Fruit fly (Drosophila melanogaster) whole organism, wandering third instar larva: ENCODE results near the gene CenB1A.

Source experiments
- Abd-B ChIP-seq: fragments of >200 bp; optimal IDR thresholded peaks from 2 replicates; lab custom pipeline; 2017; ENCODE audit warnings: missing biosample characterization, missing genetic modification characterization
- CG32264 ChIP-seq: fragments of 200-800 bp; sonication (Bioruptor generic); optimal IDR thresholded peaks from 2 replicates; lab custom pipeline; 2016; ENCODE audit warnings: missing biosample characterization, missing genetic modification characterization
- CG9705 ChIP-seq: fragments of 200-800 bp; sonication (Bioruptor generic); optimal IDR thresholded peaks from 2 replicates; lab custom pipeline; 2018; ENCODE audit warnings: missing biosample characterization, mild to moderate bottlenecking, missing genetic modification characterization
- CrebA ChIP-seq: fragments of 200-800 bp; sonication (Bioruptor generic); optimal IDR thresholded peaks from 2 replicates; lab custom pipeline; 2016; ENCODE audit warnings: missing biosample characterization, mild to moderate bottlenecking, missing genetic modification characterization, borderline replicate concordance
- Dfd ChIP-seq: fragments of >200 bp; optimal IDR thresholded peaks from 2 replicates; lab custom pipeline; 2017; ENCODE audit warnings: missing biosample characterization, missing genetic modification characterization
- Dif ChIP-seq: fragments of 200-275, 200-300 bp; sonication (Bioruptor generic); optimal IDR thresholded peaks from 2 replicates; lab custom pipeline; 2018; ENCODE audit warnings: missing biosample characterization, missing genetic modification characterization; ENCODE audit not compliant: partially characterized antibody
- GATAd ChIP-seq: sonication (Bioruptor generic); optimal IDR thresholded peaks from 2 replicates; lab custom pipeline; 2016; ENCODE audit warnings: missing biosample characterization, missing genetic modification characterization
- HLH106 ChIP-seq: fragments of 200-800 bp; optimal IDR thresholded peaks from 3 replicates; lab custom pipeline; 2019; ENCODE audit warnings: missing biosample characterization, mild to moderate bottlenecking, missing genetic modification characterization, moderate library complexity
- Hnf4 ChIP-seq: fragments of 200-800 bp; sonication (Bioruptor generic); optimal IDR thresholded peaks from 2 replicates; lab custom pipeline; 2016; ENCODE audit warnings: missing biosample characterization, mild to moderate bottlenecking, missing genetic modification characterization
- Hr78 ChIP-seq: fragments of >200 bp; optimal IDR thresholded peaks from 2 replicates; lab custom pipeline; 2017; ENCODE audit warnings: missing biosample characterization, missing genetic modification characterization
- Hr83 ChIP-seq: fragments of 200-300 bp; sonication (Bioruptor generic); optimal IDR thresholded peaks from 2 replicates; lab custom pipeline; 2016; ENCODE audit warnings: missing biosample characterization, mild to moderate bottlenecking, missing genetic modification characterization, moderate library complexity; ENCODE audit not compliant: poor library complexity, severe bottlenecking
- Jra ChIP-seq: sonication (Bioruptor generic); optimal IDR thresholded peaks from 2 replicates; lab custom pipeline; 2016; ENCODE audit warnings: missing biosample characterization, missing genetic modification characterization
- Mio ChIP-seq: sonication (Bioruptor generic); optimal IDR thresholded peaks from 2 replicates; lab custom pipeline; 2016; ENCODE audit warnings: missing biosample characterization, missing genetic modification characterization
- Myc ChIP-seq: fragments of >200 bp; optimal IDR thresholded peaks from 2 replicates; lab custom pipeline; 2017
- N ChIP-seq: fragments of >200 bp; optimal IDR thresholded peaks from 2 replicates; lab custom pipeline; 2018; ENCODE audit warnings: missing biosample characterization, missing external identifiers, missing genetic modification characterization
- OdsH ChIP-seq: fragments of 200-800 bp; sonication (Bioruptor generic); optimal IDR thresholded peaks from 2 replicates; lab custom pipeline; 2016; ENCODE audit warnings: missing biosample characterization, mild to moderate bottlenecking, missing genetic modification characterization
- Rel ChIP-seq, 2 experiments: fragments of 200-800 bp; sonication (Bioruptor generic) in 1 of 2; optimal IDR thresholded peaks; 2 replicates in 1 of 2; 3 replicates in 1 of 2; lab custom pipeline; 2016 to 2019; ENCODE audit warnings: mild to moderate bottlenecking in 2 of 2, missing biosample characterization in 2 of 2, missing genetic modification characterization in 2 of 2, moderate library complexity in 1 of 2
- Sp1 ChIP-seq: fragments of 200-800 bp; sonication (Bioruptor generic); optimal IDR thresholded peaks from 3 replicates; lab custom pipeline; 2019; ENCODE audit warnings: missing biosample characterization, mild to moderate bottlenecking, missing genetic modification characterization, moderate library complexity
- Vsx2 ChIP-seq: fragments of 200-300, 225-300 bp; sonication (Bioruptor generic); optimal IDR thresholded peaks from 2 replicates; lab custom pipeline; 2018; ENCODE audit warnings: missing biosample characterization, missing genetic modification characterization; ENCODE audit not compliant: partially characterized antibody
- br ChIP-seq: fragments of 200-800 bp; sonication (Bioruptor generic); optimal IDR thresholded peaks from 2 replicates; lab custom pipeline; 2016; ENCODE audit warnings: missing biosample characterization, missing genetic modification characterization
- brk ChIP-seq: fragments of 200-800 bp; sonication (Bioruptor generic); optimal IDR thresholded peaks from 2 replicates; lab custom pipeline; 2016; ENCODE audit warnings: missing biosample characterization, mild to moderate bottlenecking, missing genetic modification characterization
- dl ChIP-seq, 2 experiments: fragments of 175-275, 200-275 bp in 1 of 2; fragments of 200-275 bp in 1 of 2; sonication (Bioruptor generic); optimal IDR thresholded peaks; lab custom pipeline; 2018; ENCODE audit warnings: mild to moderate bottlenecking in 2 of 2, missing biosample characterization in 2 of 2, missing genetic modification characterization in 2 of 2, moderate library complexity in 2 of 2; ENCODE audit not compliant: partially characterized antibody in 2 of 2, insufficient read depth in 1 of 2
- dmrt93B ChIP-seq: fragments of 200-800 bp; sonication (Bioruptor generic); optimal IDR thresholded peaks from 2 replicates; lab custom pipeline; 2018; ENCODE audit warnings: missing biosample characterization, mild to moderate bottlenecking, missing genetic modification characterization
- dsf ChIP-seq: sonication (Bioruptor generic); optimal IDR thresholded peaks from 2 replicates; lab custom pipeline; 2016; ENCODE audit warnings: missing biosample characterization, missing genetic modification characterization, borderline replicate concordance
- ey ChIP-seq: fragments of 200-800 bp; sonication (Bioruptor generic); optimal IDR thresholded peaks from 2 replicates; lab custom pipeline; 2016; ENCODE audit warnings: missing biosample characterization, missing genetic modification characterization
- foxo ChIP-seq, 2 experiments: fragments of 200-800 bp; sonication (Bioruptor generic); optimal IDR thresholded peaks; 2 replicates in 1 of 2; 3 replicates in 1 of 2; lab custom pipeline; 2016 to 2017; ENCODE audit warnings: missing biosample characterization in 2 of 2, missing genetic modification characterization in 2 of 2
- fru ChIP-seq: fragments of 200-800 bp; sonication (Bioruptor generic); optimal IDR thresholded peaks from 3 replicates; lab custom pipeline; 2016; ENCODE audit warnings: missing biosample characterization, mild to moderate bottlenecking, missing genetic modification characterization
- h ChIP-seq: fragments of 200-800 bp; sonication (Bioruptor generic); optimal IDR thresholded peaks from 3 replicates; lab custom pipeline; 2016; ENCODE audit warnings: missing biosample characterization, mild to moderate bottlenecking, missing genetic modification characterization
- jim ChIP-seq: fragments of 175-275, 200-325 bp; sonication (Bioruptor generic); optimal IDR thresholded peaks from 2 replicates; lab custom pipeline; 2016; ENCODE audit warnings: missing biosample characterization, mild to moderate bottlenecking, missing genetic modification characterization
- lola ChIP-seq: fragments of >200 bp; optimal IDR thresholded peaks from 2 replicates; lab custom pipeline; 2017; ENCODE audit warnings: missing biosample characterization, missing genetic modification characterization
- pan ChIP-seq: fragments of >200 bp; optimal IDR thresholded peaks from 2 replicates; lab custom pipeline; 2017
- psq ChIP-seq: fragments of 200-800 bp; sonication (Bioruptor generic); optimal IDR thresholded peaks from 3 replicates; lab custom pipeline; 2017; ENCODE audit warnings: missing biosample characterization, mild to moderate bottlenecking, missing genetic modification characterization, moderate library complexity
- rgr ChIP-seq: fragments of 200-800 bp; sonication (Bioruptor generic); optimal IDR thresholded peaks from 3 replicates; lab custom pipeline; 2016; ENCODE audit warnings: missing biosample characterization, mild to moderate bottlenecking, missing genetic modification characterization
- sage ChIP-seq: fragments of 200-800 bp; sonication (Bioruptor generic); optimal IDR thresholded peaks from 2 replicates; lab custom pipeline; 2016; ENCODE audit warnings: missing biosample characterization, mild to moderate bottlenecking, missing genetic modification characterization
- sv ChIP-seq: fragments of 200-800 bp; sonication (Bioruptor generic); optimal IDR thresholded peaks from 3 replicates; lab custom pipeline; 2016; ENCODE audit warnings: missing biosample characterization, missing genetic modification characterization
- tai ChIP-seq: sonication (Bioruptor generic); optimal IDR thresholded peaks from 2 replicates; lab custom pipeline; 2016; ENCODE audit warnings: missing biosample characterization, missing genetic modification characterization
- usp ChIP-seq: fragments of >200 bp; optimal IDR thresholded peaks from 2 replicates; lab custom pipeline; 2017; ENCODE audit warnings: missing biosample characterization, missing genetic modification characterization
- woc ChIP-seq: sonication (Bioruptor generic); optimal IDR thresholded peaks from 2 replicates; lab custom pipeline; 2016; ENCODE audit warnings: missing biosample characterization, mild to moderate bottlenecking, missing genetic modification characterization

The CenB1A gene

DNA sequence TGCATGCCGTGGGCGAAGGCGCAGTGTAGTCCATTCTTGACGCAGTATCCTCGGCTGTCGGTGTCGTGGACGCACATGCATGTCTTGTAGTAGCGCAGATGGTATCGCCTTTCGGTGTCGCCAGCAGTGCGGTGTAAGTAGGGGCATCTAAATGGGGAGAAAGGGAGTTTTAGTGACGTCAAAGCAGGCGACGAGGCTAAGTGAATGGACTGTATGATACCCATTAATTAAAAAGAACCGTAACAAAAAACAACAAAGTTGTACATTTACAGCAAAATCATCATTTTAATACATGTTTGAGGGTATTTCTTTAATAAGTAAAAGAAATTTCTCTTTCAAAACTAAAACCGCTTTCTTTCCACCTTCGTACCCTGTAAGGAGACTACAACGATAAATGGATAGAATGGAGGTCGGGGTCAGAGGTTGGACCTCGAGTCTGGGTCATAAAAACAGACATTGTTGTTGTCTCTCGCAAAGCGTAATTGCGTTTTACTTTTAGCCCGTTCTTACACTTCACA, 38.2 kb downstream of the CenB1A start:
- TF ChIP-seq Jra (no peak), Myc (no peak), HLH106 (no peak), sage (GFP tag; lab: Kevin White, UChicago) (no peak), br (GFP tag; lab: Kevin White, UChicago) (no peak), Dfd (GFP tag; lab: Kevin White, UChicago) (no peak), lola (GFP tag; lab: Kevin White, UChicago) (no peak), Sp1 (GFP tag; lab: Kevin White, UChicago) (no peak), CG32264 (GFP tag; lab: Kevin White, UChicago) (no peak), CrebA (GFP tag; lab: Kevin White, UChicago) (no peak), Vsx2 (no peak), psq (GFP tag; lab: Kevin White, UChicago) (no peak), CG9705 (GFP tag; lab: Kevin White, UChicago) (no peak), dsf (GFP tag; lab: Kevin White, UChicago) (no peak), sv (GFP tag; lab: Kevin White, UChicago) (no peak), ey (no peak), foxo (GFP tag; optimal IDR thresholded peaks at IDR 0.05; lab: Kevin White, UChicago) (no peak), brk (GFP tag; lab: Kevin White, UChicago) (no peak)

DNA sequence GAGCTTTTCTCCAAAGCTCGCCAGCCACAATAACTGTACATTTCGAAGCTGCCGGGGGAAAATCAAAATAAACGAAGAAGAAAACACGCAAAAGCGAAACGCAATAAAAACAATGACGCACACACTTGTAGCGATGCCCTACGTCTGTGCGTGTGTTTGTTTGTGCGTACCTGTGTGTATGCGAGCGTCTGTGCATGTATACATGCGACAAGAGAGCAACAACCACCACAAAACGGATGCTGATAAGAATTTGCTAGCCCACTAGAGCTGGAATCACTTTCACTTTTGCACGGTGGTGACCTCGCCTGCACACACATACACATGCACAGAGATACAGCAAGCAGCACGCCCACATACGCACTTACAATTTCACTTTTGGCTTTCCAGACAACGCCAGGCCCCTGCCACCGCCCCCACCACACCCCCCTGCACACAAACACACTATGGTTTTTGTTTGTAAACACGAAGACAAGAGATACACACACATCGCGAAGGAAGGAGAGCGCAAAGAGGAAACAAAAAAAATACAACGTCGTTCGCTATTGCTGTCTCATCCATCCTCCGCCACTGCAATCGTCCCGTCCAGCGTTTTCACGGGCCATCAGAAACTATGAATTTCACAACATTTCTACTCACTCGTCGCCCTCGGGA, 38.8 kb downstream of the CenB1A start:
- TF ChIP-seq lola (GFP tag; lab: Kevin White, UChicago) (no peak), Myc (no peak), Sp1 (GFP tag; lab: Kevin White, UChicago) (peak; percentile 31), Hr78 (GFP tag; lab: Kevin White, UChicago) (no peak), tai (GFP tag; lab: Kevin White, UChicago) (no peak), Hnf4 (no peak), h (peak; percentile 22), Hr83 (no peak), Rel (GFP tag; optimal IDR thresholded peaks at IDR 0.05; lab: Kevin White, UChicago) (peak; percentile 72), Rel (tag; optimal IDR thresholded peaks at IDR 0.05; lab: Kevin White, UChicago) (peak; percentile 69), OdsH (GFP tag; lab: Kevin White, UChicago) (peak; percentile 3), pan (lab: Kevin White, UChicago) (no peak), brk (GFP tag; lab: Kevin White, UChicago) (no peak), Jra (peak; percentile 8), br (GFP tag; lab: Kevin White, UChicago) (no peak), GATAd (GFP tag; lab: Kevin White, UChicago) (no peak), Dif (GFP tag; lab: Kevin White, UChicago) (peak; percentile 8), usp (GFP tag; lab: Kevin White, UChicago) (no peak), sage (GFP tag; lab: Kevin White, UChicago) (no peak), CG9705 (GFP tag; lab: Kevin White, UChicago) (no peak), Dfd (GFP tag; lab: Kevin White, UChicago) (no peak), rgr (no peak), ey (no peak), sv (GFP tag; lab: Kevin White, UChicago) (no peak), dsf (GFP tag; lab: Kevin White, UChicago) (no peak), CrebA (GFP tag; lab: Kevin White, UChicago) (no peak), dl (GFP tag; optimal IDR thresholded peaks at IDR 0.05; lab: Kevin White, UChicago; ENCODE audit: insufficient read depth in 1 of 2, partially characterized antibody in 2 of 2) (peak in 1 of 2 experiments; percentile 21), HLH106 (peak; percentile 12), fru (GFP tag; lab: Kevin White, UChicago) (no peak), Mio (GFP tag; lab: Kevin White, UChicago) (no peak), foxo (GFP tag; optimal IDR thresholded peaks at IDR 0.05; lab: Kevin White, UChicago) (no peak), N (GFP tag; lab: Kevin White, UChicago) (peak; percentile 72), dmrt93B (GFP tag; lab: Kevin White, UChicago) (no peak), Abd-B (peak; percentile 35), Vsx2 (no peak), woc (GFP tag; lab: Kevin White, UChicago) (no peak), psq (GFP tag; lab: Kevin White, UChicago) (peak; percentile 99), CG32264 (GFP tag; lab: Kevin White, UChicago) (no peak), jim (GFP tag; lab: Kevin White, UChicago) (no peak)
- TF ChIP-seq, all 38 proteins: peak for 11
